Worm (Caenorhabditis elegans) whole organism, midembryonic: ENCODE results near the gene eri-3.

Experiments
- T22C8.4 ChIP-seq: fragments of 200-800 bp; sonication (Bioruptor generic); IDR thresholded peaks from 2 replicates; pipeline ENCODE4 v1.3.6; 2022; ENCODE audit warnings: missing genetic modification characterization, missing compliant biosample characterization
- flt-1 ChIP-seq: fragments of 200-800 bp; sonication (Bioruptor generic); IDR thresholded peaks from 2 replicates; pipeline ENCODE4 v1.3.6; 2022; ENCODE audit warnings: missing genetic modification characterization, missing compliant biosample characterization

ce11 chrII:1123208-1123607 is at the start of gene eri-3, which contains the start of gene sut-1:
- TF ChIP-seq T22C8.4 (GFP tag; lab: Robert Waterston, UW) (no peak), flt-1 (GFP tag; lab: Robert Waterston, UW) (no peak)
